Worm (Caenorhabditis elegans): Measurements from ENCODE around the gene vab-8.

vab-8 gene

DNA sequence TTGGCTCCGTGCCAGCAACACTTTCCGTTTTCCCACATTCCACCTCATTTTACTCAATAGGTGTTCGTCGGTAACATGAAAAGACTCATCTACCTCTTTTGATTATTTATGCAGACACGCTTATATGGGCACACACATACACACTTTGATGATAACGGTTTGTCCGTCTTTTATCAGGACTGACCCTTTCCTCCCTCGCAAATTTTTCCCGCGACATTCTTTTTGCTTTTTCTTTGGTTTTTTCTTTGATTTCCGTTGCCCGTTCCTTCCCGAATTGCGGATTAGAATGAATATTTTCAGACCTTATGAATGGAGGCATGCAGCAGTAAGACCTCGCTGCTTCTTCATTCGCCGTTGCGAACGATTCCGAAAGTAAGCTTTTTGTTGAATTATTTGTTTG is at the start of gene vab-8:
TSS of gene vab-8 (plus strand) at position 301 of the 400 bp plus-strand sequence.
- TF ChIP-seq ZK185.1 (tag; optimal IDR thresholded peaks at IDR 0.05; ENCODE audit: poor library complexity, severe bottlenecking) (no peak), nhr-80 (tag; optimal IDR thresholded peaks at IDR 0.05) (peak; percentile 57)

DNA sequence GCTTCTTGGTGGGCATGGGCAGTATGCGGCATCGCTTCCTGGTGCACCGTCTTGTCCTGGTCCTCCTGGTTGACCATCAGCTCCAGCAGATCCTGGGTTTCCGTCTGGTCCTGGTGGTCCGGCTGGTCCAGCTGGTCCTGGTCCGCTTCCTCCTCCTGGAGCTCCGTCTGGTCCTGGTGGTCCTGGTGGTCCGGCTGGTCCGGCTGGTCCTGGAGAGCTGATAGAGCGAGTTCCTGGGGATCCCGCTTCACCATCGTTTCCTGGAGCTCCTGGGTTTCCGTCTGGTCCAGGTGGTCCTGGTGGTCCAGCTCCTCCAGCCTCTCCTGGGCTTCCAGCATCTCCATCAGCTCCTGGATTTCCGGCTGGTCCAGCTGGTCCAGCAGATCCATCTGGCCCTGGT is 46.1 kb upstream of the vab-8 start:
- TF ChIP-seq lin-40 (tag; optimal IDR thresholded peaks at IDR 0.05) (no peak), aptf-3 (GFP tag; IDR thresholded peaks at IDR 0.05) (0 out of 2 replicates have a peak, but pooled peaks have one; percentile 66), egl-44 (GFP tag; IDR thresholded peaks at IDR 0.05) (no peak), attf-3 (GFP tag; conservative IDR thresholded peaks at IDR 0.05) (no peak), F49E8.2 (tag; optimal IDR thresholded peaks at IDR 0.05; ENCODE audit: insufficient read depth) (no peak), egrh-3 (GFP tag; IDR thresholded peaks at IDR 0.05) (peak; percentile 96)

ce11 chrV:12167653-12168052 is 45.5 kb upstream of the vab-8 start, which contains the start of gene col-37:
Gene col-37, minus strand, starts transcription at chrV:12167753.
- TF ChIP-seq rec-8 (tag; optimal IDR thresholded peaks at IDR 0.05) (no peak), dpff-1 (tag; optimal IDR thresholded peaks at IDR 0.05) (no peak), atf-7 (tag; optimal IDR thresholded peaks at IDR 0.05) (no peak), F37B4.10 (GFP tag; IDR thresholded peaks at IDR 0.05) (no peak), Y53G8AR.9 (GFP tag; conservative IDR thresholded peaks at IDR 0.05) (no peak), K11D2.4 (GFP tag; IDR thresholded peaks at IDR 0.05) (no peak), let-607 (tag; optimal IDR thresholded peaks at IDR 0.05) (no peak), nhr-90 (tag; optimal IDR thresholded peaks at IDR 0.05) (no peak), D2030.7 (GFP tag; IDR thresholded peaks at IDR 0.05) (no peak), attf-5 (GFP tag; optimal IDR thresholded peaks at IDR 0.05) (no peak), attf-6 (GFP tag; IDR thresholded peaks at IDR 0.05) (no peak), cebp-1 (GFP tag; IDR thresholded peaks at IDR 0.05) (no peak), cebp-1 (tag; optimal IDR thresholded peaks at IDR 0.05) (no peak), sea-2 (GFP tag; IDR thresholded peaks at IDR 0.05) (no peak), tlf-1 (GFP tag; optimal IDR thresholded peaks at IDR 0.05) (no peak), lin-26 (GFP tag; IDR thresholded peaks at IDR 0.05) (no peak), ceh-27 (GFP tag; optimal IDR thresholded peaks at IDR 0.05) (no peak), snpc-1.3 (tag; optimal IDR thresholded peaks at IDR 0.05; ENCODE audit: insufficient read depth) (no peak)

DNA sequence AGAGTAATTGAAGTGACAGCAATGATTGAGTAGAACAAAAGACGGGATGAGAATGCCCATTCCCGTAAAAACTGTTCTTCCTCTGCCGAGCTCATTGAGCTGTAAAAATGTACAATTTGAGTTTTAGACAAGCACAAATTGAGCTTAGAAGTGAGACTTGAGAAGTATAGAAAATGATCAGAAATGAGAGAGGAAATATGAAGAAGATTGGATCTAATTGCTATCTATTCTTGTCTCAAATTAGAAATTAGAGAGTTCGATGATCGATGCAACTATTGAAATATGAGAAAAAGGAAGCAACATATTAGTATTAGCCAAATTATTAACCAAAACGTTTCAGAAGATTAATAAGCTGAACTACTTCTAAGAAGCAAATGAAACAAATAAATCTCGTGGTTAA is 43.0 kb upstream of the vab-8 start, which contains the start of gene ZK863.1:
TSS of gene ZK863.1 (minus strand) at position 101 of the 400 bp plus-strand sequence.
- TF ChIP-seq madf-10 (tag; optimal IDR thresholded peaks at IDR 0.05) (no peak), nfyb-1 (GFP tag; IDR thresholded peaks at IDR 0.05) (no peak), dpl-1 (GFP tag; optimal IDR thresholded peaks at IDR 0.05) (no peak), akir-1 (GFP tag; optimal IDR thresholded peaks at IDR 0.05) (no peak), F22D6.2 (tag; optimal IDR thresholded peaks at IDR 0.05) (no peak), Y53F4B.3 (GFP tag; IDR thresholded peaks at IDR 0.05) (no peak), aptf-2 (GFP tag; conservative IDR thresholded peaks at IDR 0.05) (no peak), nhr-90 (tag; optimal IDR thresholded peaks at IDR 0.05) (no peak), gei-17 (GFP tag; optimal IDR thresholded peaks at IDR 0.05) (no peak)

Measured in whole organism, young adult.